Fruit fly (Drosophila melanogaster) S2 (cell line): Measurements from ENCODE around the gene CG9040.

Experiments used
- CG8478 ChIP-seq: fragments of >200 bp; optimal IDR thresholded peaks from 2 replicates; lab custom pipeline; 2018
- CTCF ChIP-seq, 2 experiments: fragments of >200 bp; optimal IDR thresholded peaks; 2 replicates each; lab custom pipeline; 2018

Gene CG9040

DNA sequence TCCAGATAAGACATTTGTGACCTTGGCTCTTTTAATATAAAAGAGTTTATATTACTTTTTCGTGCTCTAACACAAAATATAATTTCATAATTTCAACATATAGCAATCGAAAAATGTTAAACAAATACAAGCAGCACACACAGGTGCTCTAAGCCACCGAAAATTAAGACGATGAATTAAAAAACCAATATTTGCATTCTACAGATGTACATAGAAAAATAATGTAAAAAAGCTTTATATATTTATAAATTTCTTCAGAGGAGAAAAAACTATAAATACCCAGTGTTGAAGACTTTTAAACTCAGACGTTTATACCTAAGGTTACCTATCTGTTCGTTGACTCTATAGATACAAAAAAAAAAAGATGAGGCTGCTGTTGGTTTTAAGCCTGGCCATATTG, at the start of gene CG9040:
TSS of gene CG9040 (plus strand) at position 301 of the 400 bp plus-strand sequence.
- TF ChIP-seq CTCF (optimal IDR thresholded peaks at IDR 0.05; lab: Kevin White, UChicago): no peak
- no peak for TF ChIP-seq CG8478 (lab: Kevin White, UChicago)

DNA sequence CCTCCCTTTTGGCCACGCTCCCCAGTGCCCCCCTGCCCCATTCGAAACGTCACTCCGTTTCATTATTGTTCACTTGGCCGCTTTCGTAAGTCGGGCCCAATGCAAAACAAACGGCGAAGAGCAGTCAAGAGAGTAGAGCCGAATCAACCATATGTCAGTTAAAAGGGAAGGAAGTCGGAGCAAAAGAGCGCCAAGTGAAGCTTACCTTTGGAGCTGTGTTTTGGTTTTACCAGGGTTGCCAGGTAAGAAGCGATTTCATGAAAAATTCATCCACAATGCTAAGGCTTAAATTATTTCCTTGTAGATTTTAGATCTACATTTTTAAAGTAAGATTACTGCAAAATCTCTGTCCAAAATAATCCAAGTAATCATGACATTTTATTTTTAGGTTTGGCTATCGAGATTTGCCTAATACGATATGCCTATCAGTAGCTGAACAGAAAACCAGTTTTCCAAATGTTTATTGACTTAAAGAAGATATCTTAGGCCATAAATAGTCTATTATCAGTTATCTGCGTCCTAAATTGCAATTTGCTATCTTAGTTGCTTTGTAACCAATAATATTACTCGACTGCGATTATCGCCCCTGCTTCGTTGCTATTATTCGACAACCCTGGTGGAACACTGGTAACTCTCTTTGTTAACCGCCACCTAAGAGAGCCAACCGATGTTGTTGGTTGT, 49.1 kb upstream of the CG9040 start:
- TF ChIP-seq CTCF (optimal IDR thresholded peaks at IDR 0.05; lab: Kevin White, UChicago) (no peak), CG8478 (lab: Kevin White, UChicago) (no peak)

DNA sequence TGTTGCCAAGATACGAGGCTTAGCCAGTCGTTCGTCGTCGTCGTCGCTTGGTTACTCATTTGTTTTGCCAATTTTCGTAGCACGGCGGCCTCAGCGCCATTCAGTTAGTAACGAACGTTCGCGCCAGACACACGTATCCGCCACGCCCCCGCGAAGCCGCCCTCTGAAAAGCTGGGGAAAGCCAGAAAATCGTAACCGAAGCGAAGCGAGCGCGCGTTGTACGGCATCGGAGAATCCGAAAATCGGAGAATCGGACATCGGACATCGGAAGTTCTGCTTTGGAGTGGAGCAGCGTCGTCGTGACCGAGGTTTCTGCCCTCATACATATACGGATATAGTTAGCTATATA, 48.6 kb upstream of the CG9040 start, which contains the start of gene CG32137:
TSS of gene CG32137 (plus strand) at position 100 of the 349 bp plus-strand sequence.
- TF ChIP-seq CG8478 (lab: Kevin White, UChicago): no peak
- TF ChIP-seq CTCF (optimal IDR thresholded peaks at IDR 0.05; lab: Kevin White, UChicago): no peak

DNA sequence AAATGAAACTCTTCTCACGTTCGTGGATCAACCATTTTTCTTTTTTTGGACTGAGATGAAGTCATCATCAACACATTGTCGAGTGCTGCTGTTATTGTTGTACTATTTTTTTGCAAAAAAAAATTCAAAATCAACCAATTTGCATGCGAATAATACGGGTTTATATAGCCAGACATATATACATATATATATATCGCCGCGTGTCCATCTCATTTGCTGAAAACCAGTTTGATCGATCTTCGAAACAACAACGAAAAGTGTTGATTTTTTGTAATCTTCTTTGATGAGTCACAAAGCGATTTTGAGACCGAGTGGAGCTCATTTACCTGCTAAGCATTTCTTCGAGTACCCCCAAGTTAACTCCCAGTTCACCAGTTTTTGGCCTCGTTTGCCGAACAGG, 41.7 kb upstream of the CG9040 start:
- TF ChIP-seq CG8478 (lab: Kevin White, UChicago): no peak
- no peak for TF ChIP-seq CTCF (optimal IDR thresholded peaks at IDR 0.05; lab: Kevin White, UChicago)

DNA sequence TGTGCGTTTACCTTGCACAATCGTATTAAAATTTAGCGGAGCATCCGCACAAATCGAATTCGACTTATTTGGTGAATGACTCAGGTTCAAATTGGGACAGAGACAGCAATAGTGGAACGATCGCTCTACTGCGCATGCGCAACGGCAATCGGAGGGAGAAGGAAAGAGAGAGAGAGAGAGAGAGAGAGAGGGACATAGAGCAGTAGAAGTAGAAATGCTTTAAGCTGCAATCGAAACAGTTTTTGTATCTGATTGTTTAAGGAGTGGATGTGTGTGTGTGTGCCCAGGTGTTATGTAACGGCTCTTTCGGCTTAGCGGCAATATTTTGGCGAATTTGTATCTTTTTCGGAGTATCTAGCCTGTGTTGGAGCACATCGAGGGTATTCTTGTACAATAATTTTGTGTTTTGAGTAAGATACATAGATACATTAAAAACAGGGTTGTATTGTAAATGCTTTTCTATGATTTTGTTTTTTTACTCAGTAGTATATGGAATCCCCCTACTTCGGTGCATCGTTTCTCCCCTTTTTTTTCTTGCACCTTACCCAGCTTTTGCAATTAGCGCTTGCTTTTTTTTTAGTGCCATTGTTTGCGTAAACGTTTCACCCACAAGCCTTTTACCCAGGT, 38.1 kb upstream of the CG9040 start:
- no peak for TF ChIP-seq CTCF (optimal IDR thresholded peaks at IDR 0.05; lab: Kevin White, UChicago)
- TF ChIP-seq CG8478 (lab: Kevin White, UChicago): no peak

DNA sequence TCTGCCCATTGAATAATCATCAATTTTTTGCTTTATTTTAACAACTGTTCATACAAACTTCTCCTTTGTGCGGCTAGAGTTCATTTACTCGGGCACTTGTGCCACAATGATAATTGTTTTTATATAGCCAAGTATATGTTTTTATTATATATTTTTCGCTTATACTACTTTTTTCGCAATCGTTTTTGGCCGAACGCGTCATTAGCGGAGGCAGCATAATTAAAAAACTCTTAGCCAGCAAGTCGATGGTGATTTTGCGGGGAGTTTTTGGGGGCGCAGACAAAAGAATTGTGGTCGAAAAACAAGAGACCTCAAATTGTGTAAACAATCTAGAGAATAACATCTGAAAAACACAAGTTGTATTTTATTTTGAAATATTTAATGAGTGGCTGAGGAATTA, 36.1 kb upstream of the CG9040 start:
- TF ChIP-seq CG8478 (lab: Kevin White, UChicago) (no peak), CTCF (optimal IDR thresholded peaks at IDR 0.05; lab: Kevin White, UChicago) (no peak)

DNA sequence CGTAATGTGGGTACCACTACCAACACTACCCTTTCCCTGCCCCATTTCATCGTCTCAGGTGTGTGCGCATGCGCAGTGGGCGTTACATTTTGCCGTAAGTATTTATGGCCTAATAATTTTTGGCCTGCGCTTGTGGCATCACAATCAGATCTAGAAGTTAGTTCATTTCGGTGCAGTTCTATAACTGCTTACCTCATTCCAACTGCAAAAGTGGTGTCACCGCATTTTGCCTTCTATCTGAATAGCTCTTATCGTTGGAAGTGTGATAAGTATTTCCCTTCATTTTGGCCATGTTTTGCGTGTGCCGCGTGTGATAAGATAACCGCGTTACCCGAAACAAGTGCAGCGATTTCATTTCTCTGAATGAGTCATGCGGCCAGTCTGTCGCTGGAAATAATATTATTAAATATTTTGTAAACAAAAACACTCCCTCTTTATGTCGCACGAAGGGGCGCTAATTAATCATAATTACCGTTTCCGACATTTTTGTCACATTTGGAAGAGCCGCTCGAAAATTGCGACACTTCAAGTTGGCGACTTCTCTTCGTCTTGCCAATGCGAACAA, 35.1 kb upstream of the CG9040 start:
- TF ChIP-seq CG8478 (lab: Kevin White, UChicago): no peak
- TF ChIP-seq CTCF (optimal IDR thresholded peaks at IDR 0.05; lab: Kevin White, UChicago): no peak

DNA sequence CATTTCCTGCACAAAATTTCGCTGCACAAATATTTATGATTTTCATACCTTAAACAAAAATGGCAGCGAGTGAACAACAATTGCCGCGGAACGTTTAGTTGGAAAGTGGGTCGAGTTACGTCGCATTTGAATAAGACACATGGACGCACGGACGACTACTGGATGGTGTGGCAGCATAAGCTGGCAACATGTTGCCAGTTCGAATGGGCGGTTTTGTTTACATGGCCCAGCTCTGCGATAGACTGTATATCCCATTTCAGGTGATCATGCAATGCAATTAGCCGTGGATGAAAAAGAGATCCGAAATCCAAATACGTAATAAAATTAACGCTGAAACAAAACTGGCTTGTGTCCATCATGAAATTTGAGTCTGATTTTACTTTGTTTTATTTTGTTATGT, 31.0 kb upstream of the CG9040 start:
- TF ChIP-seq CG8478 (lab: Kevin White, UChicago): no peak
- no peak for TF ChIP-seq CTCF (optimal IDR thresholded peaks at IDR 0.05; lab: Kevin White, UChicago)

- TF ChIP-seq CTCF (optimal IDR thresholded peaks at IDR 0.05; lab: Kevin White, UChicago) (no peak), CG8478 (lab: Kevin White, UChicago) (no peak)
Measured at dm6 chr3L:13957212-13957668, 30.4 kb upstream of the CG9040 start.

DNA sequence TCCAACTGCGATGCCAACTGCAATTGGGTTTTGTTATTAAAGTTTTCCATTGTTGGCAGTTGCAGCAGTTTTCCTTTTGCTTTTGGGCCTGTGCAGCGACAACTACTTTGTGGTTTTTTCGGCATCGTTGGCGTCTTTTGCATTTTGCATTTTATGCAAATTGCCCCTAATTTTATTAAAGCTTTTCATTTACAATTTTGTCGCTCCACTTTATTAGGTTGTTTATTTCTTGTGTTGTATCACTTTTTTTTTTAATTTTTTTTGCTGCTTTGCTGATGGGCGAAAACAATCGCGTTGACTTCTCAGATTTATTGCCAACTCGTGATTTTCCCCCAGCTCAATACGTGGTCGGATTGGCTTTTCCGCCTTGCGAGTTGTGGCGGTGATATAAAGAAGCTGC, 29.9 kb upstream of the CG9040 start:
- no peak for TF ChIP-seq CG8478 (lab: Kevin White, UChicago)
- TF ChIP-seq CTCF (optimal IDR thresholded peaks at IDR 0.05; lab: Kevin White, UChicago): no peak

- TF ChIP-seq CG8478 (lab: Kevin White, UChicago): no peak
- TF ChIP-seq CTCF (optimal IDR thresholded peaks at IDR 0.05; lab: Kevin White, UChicago): no peak
Measured at dm6 chr3L:13964635-13965501, 22.8 kb upstream of the CG9040 start, which contains the start of the genes Meics, Nxf3 and ssp2. Meics (minus strand) TSS chr3L:13964702. Nxf3 (plus strand) TSS chr3L:13965203. ssp2 (plus strand) TSS chr3L:13965203.

DNA sequence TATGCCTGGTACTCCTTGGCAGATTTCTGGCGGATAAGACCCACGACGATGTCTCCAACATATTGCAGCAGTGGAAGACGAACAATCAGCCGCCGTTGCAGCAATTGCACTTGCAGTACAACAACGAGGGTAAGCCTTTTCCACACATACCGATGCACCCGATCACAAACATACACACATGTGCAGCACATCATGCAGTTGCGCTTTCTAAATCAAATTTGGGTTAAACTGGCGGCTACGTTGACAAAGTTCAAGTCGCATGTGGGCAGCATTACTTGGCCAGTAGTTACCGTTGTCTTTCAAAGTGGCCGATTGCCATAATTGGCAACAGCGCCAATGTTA, 22.2 kb upstream of the CG9040 start:
- TF ChIP-seq CTCF (optimal IDR thresholded peaks at IDR 0.05; lab: Kevin White, UChicago): no peak

DNA sequence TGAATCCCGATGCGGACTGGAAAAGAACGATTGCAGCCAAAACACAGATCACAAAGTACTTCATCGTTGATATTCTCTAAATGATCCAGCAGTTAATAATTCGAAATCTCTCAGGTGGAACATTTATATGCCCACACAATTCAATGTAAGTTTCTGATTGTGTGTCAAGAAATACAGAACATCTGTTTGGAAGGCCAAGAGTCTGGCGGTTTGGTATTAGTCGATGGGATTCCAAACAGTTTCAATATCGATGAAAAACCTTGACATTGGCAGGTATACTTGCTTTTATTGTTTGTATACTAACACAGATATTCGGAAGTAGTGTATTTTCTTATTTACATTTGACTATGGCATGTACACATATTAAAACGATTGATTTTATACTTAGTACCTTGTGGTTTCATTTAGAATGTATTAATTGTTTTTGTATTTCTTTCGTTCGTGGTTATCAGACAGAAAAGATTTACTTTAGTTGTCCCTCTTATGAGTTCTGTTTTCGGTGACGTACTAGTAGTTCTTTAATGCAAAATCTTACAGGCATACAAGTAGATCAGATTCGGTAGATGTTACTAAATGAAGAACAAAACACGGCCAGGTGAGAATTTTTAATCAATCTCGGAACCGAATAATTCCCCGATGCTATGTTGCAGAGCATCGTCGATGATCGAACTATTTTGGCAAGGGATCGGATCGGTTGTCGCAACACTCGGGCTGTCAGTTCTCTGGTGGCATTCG, 14.1 kb upstream of the CG9040 start, which contains the start of the genes CG13738 and Hsc70-1:
TSS of gene CG13738 (minus strand) at position 101 of the 735 bp plus-strand sequence.
TSS of gene Hsc70-1 (plus strand) at position 685 of the 735 bp plus-strand sequence.
- TF ChIP-seq CG8478 (lab: Kevin White, UChicago) (no peak), CTCF (optimal IDR thresholded peaks at IDR 0.05; lab: Kevin White, UChicago) (no peak)

DNA sequence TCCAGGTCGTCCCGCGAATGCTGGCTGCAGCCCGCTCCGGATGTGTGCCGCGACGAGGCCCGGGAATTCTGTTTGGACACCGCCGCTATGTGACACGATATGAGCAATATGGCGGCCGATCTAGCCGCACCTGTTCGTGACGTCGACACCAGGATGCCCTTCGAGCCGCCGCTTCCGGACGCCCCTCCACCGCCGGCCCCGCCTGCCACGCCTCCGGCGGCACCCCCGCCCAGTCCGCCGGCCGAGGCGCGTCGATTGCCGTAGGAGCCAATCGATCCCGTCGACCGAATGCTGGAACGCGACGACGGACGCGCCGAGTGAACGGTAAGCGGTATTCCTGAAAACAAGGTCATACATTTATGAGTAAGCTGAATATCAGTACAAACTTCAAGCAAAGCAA, 5.2 kb upstream of the CG9040 start:
- TF ChIP-seq CTCF (optimal IDR thresholded peaks at IDR 0.05; lab: Kevin White, UChicago): no peak
- no peak for TF ChIP-seq CG8478 (lab: Kevin White, UChicago)
